Worm (Caenorhabditis elegans) whole organism, mixed stage, embryonic: ENCODE results near the gene nhx-2.

Source experiments
- ces-1 ChIP-seq: fragments of 150-350 bp; optimal IDR thresholded peaks from 2 replicates; lab custom pipeline; 2014; ENCODE audit warnings: missing biosample characterization, missing genetic modification reagents, missing genetic modification characterization
- drap-1 ChIP-seq: fragments of 200-800 bp; sonication (Bioruptor generic); optimal IDR thresholded peaks from 3 replicates; lab custom pipeline; 2018; ENCODE audit warnings: mild to moderate bottlenecking, missing genetic modification characterization, missing compliant biosample characterization
- elt-3 ChIP-seq: fragments of 150-350 bp; optimal IDR thresholded peaks from 2 replicates; lab custom pipeline; 2014; ENCODE audit warnings: missing biosample characterization, missing genetic modification characterization
- hlh-1 ChIP-seq: fragments of 150-350 bp; optimal IDR thresholded peaks from 2 replicates; lab custom pipeline; 2014; ENCODE audit warnings: missing biosample characterization, missing genetic modification reagents, missing genetic modification characterization
- lin-13 ChIP-seq: fragments of 150-350 bp; optimal IDR thresholded peaks from 2 replicates; lab custom pipeline; 2014; ENCODE audit warnings: missing biosample characterization, missing genetic modification characterization
- nhr-12 ChIP-seq: fragments of 150-350 bp; optimal IDR thresholded peaks from 2 replicates; lab custom pipeline; 2014; ENCODE audit warnings: missing biosample characterization, missing genetic modification characterization
- pha-4 ChIP-seq: fragments of 150-350 bp; optimal IDR thresholded peaks from 2 replicates; lab custom pipeline; 2018; ENCODE audit warnings: missing biosample characterization, missing genetic modification reagents, missing genetic modification characterization
- snpc-4 ChIP-seq: fragments of 150-350 bp; optimal IDR thresholded peaks from 2 replicates; lab custom pipeline; 2014; ENCODE audit warnings: missing biosample characterization, missing genetic modification characterization
- sptf-1 ChIP-seq: sonication (generic microtip); optimal IDR thresholded peaks from 2 replicates; lab custom pipeline; 2017; ENCODE audit warnings: mild to moderate bottlenecking, missing genetic modification characterization, moderate library complexity, missing compliant biosample characterization
- unc-120 ChIP-seq: sonication (generic microtip); optimal IDR thresholded peaks from 2 replicates; lab custom pipeline; 2017; ENCODE audit warnings: missing genetic modification characterization, missing compliant biosample characterization; ENCODE audit not compliant: poor library complexity, severe bottlenecking
- unc-62 ChIP-seq: fragments of 150-350 bp; optimal IDR thresholded peaks from 2 replicates; lab custom pipeline; 2014; ENCODE audit warnings: missing biosample characterization, missing genetic modification reagents, missing genetic modification characterization
- ztf-11 ChIP-seq: fragments of 150-350 bp; optimal IDR thresholded peaks from 2 replicates; lab custom pipeline; 2014; ENCODE audit warnings: missing biosample characterization, missing genetic modification characterization

DNA sequence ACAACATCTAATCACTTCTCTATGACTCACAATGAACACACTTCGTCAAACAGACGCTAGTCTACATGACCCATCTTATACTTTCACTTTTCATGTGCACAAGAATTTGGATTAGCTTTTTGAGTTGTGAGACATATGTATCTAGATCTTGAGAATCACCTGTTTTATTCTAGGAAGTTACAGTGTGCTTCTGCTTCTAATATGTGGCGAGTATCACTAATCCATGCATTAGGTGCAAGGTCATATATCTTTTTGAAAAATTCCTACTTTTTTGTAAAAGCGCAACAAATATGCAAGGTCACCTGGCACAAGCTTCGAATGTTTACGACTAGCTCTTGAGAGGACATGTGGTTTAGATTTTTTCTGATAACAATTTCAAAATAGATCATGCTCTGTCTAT, 18.0 kb downstream of the nhx-2 start:
- TF ChIP-seq unc-62 (GFP tag; lab: Kevin White, UChicago) (no peak), elt-3 (tag; lab: Kevin White, UChicago) (no peak), hlh-1 (tag; lab: Kevin White, UChicago) (no peak), nhr-12 (tag; lab: Kevin White, UChicago) (no peak), ztf-11 (tag; lab: Kevin White, UChicago) (no peak), drap-1 (GFP tag; lab: Kevin White, UChicago) (no peak), snpc-4 (tag; lab: Kevin White, UChicago) (no peak), unc-120 (tag; lab: Kevin White, UChicago) (no peak), lin-13 (tag; lab: Kevin White, UChicago) (no peak), ces-1 (GFP tag; lab: Kevin White, UChicago) (no peak), sptf-1 (tag; lab: Kevin White, UChicago) (no peak), pha-4 (no peak)
